Worm (Caenorhabditis elegans) whole organism, young adult: ENCODE measurements around the gene ceh-40.

Source experiments
- B0019.2 ChIP-seq: fragments of 200-800 bp; sonication (Bioruptor generic); conservative IDR thresholded peaks from 2 replicates; pipeline ENCODE4 v1.3.6; 2022; ENCODE audit warnings: missing genetic modification reagents, missing genetic modification characterization, missing compliant biosample characterization
- F10E7.11 ChIP-seq: sonication (generic microtip); optimal IDR thresholded peaks from 2 replicates; lab custom pipeline; 2017; ENCODE audit warnings: mild to moderate bottlenecking, missing genetic modification characterization, moderate library complexity, missing compliant biosample characterization
- F39B2.1 ChIP-seq: fragments of 200-800 bp; sonication (Bioruptor generic); IDR thresholded peaks from 2 replicates; pipeline ENCODE4 v1.3.6; 2022; ENCODE audit warnings: missing genetic modification reagents, missing genetic modification characterization, missing compliant biosample characterization
- F49E8.2 ChIP-seq: sonication (generic microtip); optimal IDR thresholded peaks from 3 replicates; lab custom pipeline; 2017; ENCODE audit warnings: missing genetic modification characterization, mild to moderate bottlenecking, missing compliant biosample characterization, antibody characterized with exemption, moderate library complexity; ENCODE audit not compliant: insufficient read depth
- K11D2.4 ChIP-seq: fragments of 200-800 bp; sonication (Bioruptor generic); IDR thresholded peaks from 2 replicates; pipeline ENCODE4 v1.3.6; 2022; ENCODE audit warnings: missing genetic modification reagents, missing genetic modification characterization, missing compliant biosample characterization
- K12H6.12 ChIP-seq: fragments of 200-800 bp; sonication (Bioruptor generic); optimal IDR thresholded peaks from 2 replicates; lab custom pipeline; 2018; ENCODE audit warnings: mild to moderate bottlenecking, missing genetic modification characterization, missing compliant biosample characterization
- Y56A3A.18 ChIP-seq: fragments of 200-800 bp; sonication (Bioruptor generic); IDR thresholded peaks from 2 replicates; pipeline ENCODE4 v1.3.6; 2022; ENCODE audit warnings: missing genetic modification reagents, missing genetic modification characterization, missing compliant biosample characterization
- akir-1 ChIP-seq: fragments of 200-800 bp; sonication (Bioruptor generic); optimal IDR thresholded peaks from 2 replicates; lab custom pipeline; 2018; ENCODE audit warnings: mild to moderate bottlenecking, missing genetic modification characterization, moderate library complexity, missing compliant biosample characterization
- aptf-2 ChIP-seq: fragments of 200-800 bp; sonication (Bioruptor generic); conservative IDR thresholded peaks from 2 replicates; pipeline ENCODE4 v1.3.6; 2022; ENCODE audit warnings: missing genetic modification reagents, missing genetic modification characterization, missing compliant biosample characterization
- cebp-1 ChIP-seq, 2 experiments: fragments of 200-800 bp in 1 of 2; sonication (Bioruptor generic) in 1 of 2; sonication (generic microtip) in 1 of 2; IDR thresholded peaks in 1 of 2; optimal IDR thresholded peaks in 1 of 2; 2 replicates each; pipeline versions ENCODE4 v1.3.6 to Lab custom; 2017 to 2022; ENCODE audit warnings: missing compliant biosample characterization in 2 of 2, missing genetic modification characterization in 2 of 2, mild to moderate bottlenecking in 1 of 2, missing genetic modification reagents in 1 of 2, moderate library complexity in 1 of 2
- ceh-100 ChIP-seq: fragments of 200-800 bp; sonication (Bioruptor generic); IDR thresholded peaks from 2 replicates; pipeline ENCODE4 v1.3.6; 2022; ENCODE audit warnings: missing genetic modification reagents, missing genetic modification characterization, missing compliant biosample characterization
- ceh-40 ChIP-seq: fragments of 200-800 bp; sonication (Bioruptor generic); IDR thresholded peaks from 2 replicates; pipeline ENCODE4 v1.3.6; 2022; ENCODE audit warnings: missing genetic modification characterization, missing compliant biosample characterization
- ceh-58 ChIP-seq: fragments of 200-800 bp; sonication (Bioruptor generic); IDR thresholded peaks from 2 replicates; pipeline ENCODE4 v1.3.6; 2022; ENCODE audit warnings: missing genetic modification characterization, missing compliant biosample characterization
- efl-1 ChIP-seq: fragments of 150-350 bp; optimal IDR thresholded peaks from 2 replicates; lab custom pipeline; 2014; ENCODE audit warnings: missing biosample characterization, missing genetic modification reagents, missing genetic modification characterization
- egrh-3 ChIP-seq: fragments of 200-800 bp; sonication (Bioruptor generic); IDR thresholded peaks from 2 replicates; pipeline ENCODE4 v1.3.6; 2022; ENCODE audit warnings: missing genetic modification reagents, missing genetic modification characterization, missing compliant biosample characterization
- gei-17 ChIP-seq: fragments of 200-800 bp; sonication (Bioruptor generic); optimal IDR thresholded peaks from 2 replicates; lab custom pipeline; 2018; ENCODE audit warnings: mild to moderate bottlenecking, missing genetic modification characterization, missing compliant biosample characterization
- hlh-12 ChIP-seq: sonication (generic microtip); optimal IDR thresholded peaks from 2 replicates; lab custom pipeline; 2016; ENCODE audit warnings: missing genetic modification characterization, missing compliant biosample characterization
- hlh-26 ChIP-seq: fragments of 200-800 bp; sonication (Bioruptor generic); conservative IDR thresholded peaks from 2 replicates; pipeline ENCODE4 v1.3.6; 2022; ENCODE audit warnings: missing genetic modification reagents, missing genetic modification characterization, missing compliant biosample characterization
- hsf-1 ChIP-seq: fragments of 200-800 bp; sonication (Bioruptor generic); IDR thresholded peaks from 2 replicates; pipeline ENCODE4 v1.3.6; 2022; ENCODE audit warnings: missing genetic modification reagents, missing genetic modification characterization, missing compliant biosample characterization
- lir-1 ChIP-seq: fragments of 200-800 bp; sonication (Bioruptor generic); conservative IDR thresholded peaks from 2 replicates; pipeline ENCODE4 v1.3.6; 2022; ENCODE audit warnings: missing genetic modification reagents, missing genetic modification characterization, missing compliant biosample characterization
- lsy-27 ChIP-seq: sonication (generic microtip); optimal IDR thresholded peaks from 2 replicates; lab custom pipeline; 2017; ENCODE audit warnings: missing genetic modification characterization, mild to moderate bottlenecking, missing compliant biosample characterization, antibody characterized with exemption, missing genotype, borderline replicate concordance; ENCODE audit not compliant: insufficient read depth
- mcd-1 ChIP-seq: fragments of 200-800 bp; sonication (Bioruptor generic); IDR thresholded peaks from 2 replicates; pipeline ENCODE4 v1.3.6; 2022; ENCODE audit warnings: missing genetic modification reagents, missing genetic modification characterization, missing compliant biosample characterization
- mel-28 ChIP-seq: sonication (generic microtip); optimal IDR thresholded peaks from 2 replicates; lab custom pipeline; 2016; ENCODE audit warnings: borderline replicate concordance, mild to moderate bottlenecking, missing genetic modification characterization, missing compliant biosample characterization
- mxl-1 ChIP-seq: sonication (generic microtip); optimal IDR thresholded peaks from 2 replicates; lab custom pipeline; 2016; ENCODE audit warnings: missing genetic modification characterization, missing compliant biosample characterization
- nfya-1 ChIP-seq: sonication (generic microtip); optimal IDR thresholded peaks from 2 replicates; lab custom pipeline; 2017; ENCODE audit warnings: antibody characterized with exemption, missing compliant biosample characterization, missing genetic modification characterization, borderline replicate concordance; ENCODE audit not compliant: insufficient read depth
- nfya-2 ChIP-seq: fragments of 200-800 bp; sonication (Bioruptor generic); IDR thresholded peaks from 2 replicates; pipeline ENCODE4 v1.3.6; 2022; ENCODE audit warnings: missing genetic modification reagents, missing genetic modification characterization, missing compliant biosample characterization
- nhr-80 ChIP-seq: sonication (generic microtip); optimal IDR thresholded peaks from 2 replicates; lab custom pipeline; 2016; ENCODE audit warnings: missing genetic modification characterization, missing compliant biosample characterization
- repo-1 ChIP-seq: sonication (generic microtip); optimal IDR thresholded peaks from 2 replicates; lab custom pipeline; 2017; ENCODE audit warnings: mild to moderate bottlenecking, missing genetic modification characterization, missing compliant biosample characterization
- snpc-1.1 ChIP-seq: sonication (generic microtip); optimal IDR thresholded peaks from 2 replicates; lab custom pipeline; 2017; ENCODE audit warnings: missing genetic modification characterization, mild to moderate bottlenecking, missing compliant biosample characterization, antibody characterized with exemption, moderate library complexity, missing genotype, missing genetic modification reagents; ENCODE audit not compliant: insufficient read depth
- snpc-1.3 ChIP-seq: sonication (generic microtip); optimal IDR thresholded peaks from 2 replicates; lab custom pipeline; 2017; ENCODE audit warnings: missing genetic modification characterization, mild to moderate bottlenecking, missing compliant biosample characterization, antibody characterized with exemption, moderate library complexity, missing genotype, missing genetic modification reagents; ENCODE audit not compliant: insufficient read depth
- sptf-2 ChIP-seq: fragments of 200-800 bp; sonication (Bioruptor generic); optimal IDR thresholded peaks from 2 replicates; lab custom pipeline; 2018; ENCODE audit warnings: mild to moderate bottlenecking, missing genetic modification characterization, missing compliant biosample characterization
- tbp1 ChIP-seq: fragments of 200-800 bp; sonication (Bioruptor generic); optimal IDR thresholded peaks from 2 replicates; lab custom pipeline; 2018; ENCODE audit warnings: mild to moderate bottlenecking, missing genetic modification characterization, missing compliant biosample characterization
- xnd-1 ChIP-seq: sonication (generic microtip); optimal IDR thresholded peaks from 2 replicates; lab custom pipeline; 2016; ENCODE audit warnings: missing genotype, missing genetic modification reagents, missing genetic modification characterization, missing compliant biosample characterization
- ztf-25 ChIP-seq: fragments of 200-800 bp; sonication (Bioruptor generic); IDR thresholded peaks from 2 replicates; pipeline ENCODE4 v1.3.6; 2022; ENCODE audit warnings: missing genetic modification reagents, missing genetic modification characterization, missing compliant biosample characterization

The ceh-40 gene

DNA sequence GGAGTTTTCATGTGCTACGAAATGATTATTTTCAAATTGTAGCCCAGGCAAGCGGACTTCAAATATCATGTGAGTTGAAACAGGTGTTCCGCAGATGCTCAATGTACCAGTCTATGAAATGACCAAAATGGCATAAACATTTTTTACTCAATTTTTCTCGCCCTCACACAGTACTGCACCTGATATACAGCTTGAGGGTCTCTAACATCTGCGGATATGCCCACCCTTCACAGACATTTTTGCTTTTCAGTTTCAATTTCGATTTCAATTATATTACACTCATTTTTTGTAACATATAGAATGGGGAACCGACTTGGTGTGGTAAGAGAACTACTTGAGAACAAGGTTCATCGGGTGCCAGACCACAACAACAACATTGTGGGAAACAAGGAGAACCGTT lies 26.2 kb upstream of the ceh-40 start, which contains the start of gene F42F12.11:
F42F12.11 (plus strand) TSS at position 301 of the 400 bp plus-strand sequence.
- TF ChIP-seq snpc-1.1 (tag; lab: Kevin White, UChicago) (no peak), hsf-1 (GFP tag; lab: Robert Waterston, UW) (no peak), efl-1 (GFP tag; lab: Kevin White, UChicago) (no peak), akir-1 (GFP tag; lab: Kevin White, UChicago) (no peak), aptf-2 (GFP tag; lab: Robert Waterston, UW) (no peak), ceh-40 (GFP tag; lab: Robert Waterston, UW) (no peak), Y56A3A.18 (GFP tag; lab: Robert Waterston, UW) (no peak), B0019.2 (GFP tag; lab: Robert Waterston, UW) (no peak), K12H6.12 (tag; lab: Kevin White, UChicago) (no peak), F49E8.2 (tag; lab: Kevin White, UChicago) (no peak), xnd-1 (tag; lab: Kevin White, UChicago) (no peak), F10E7.11 (tag; lab: Kevin White, UChicago) (no peak)

DNA sequence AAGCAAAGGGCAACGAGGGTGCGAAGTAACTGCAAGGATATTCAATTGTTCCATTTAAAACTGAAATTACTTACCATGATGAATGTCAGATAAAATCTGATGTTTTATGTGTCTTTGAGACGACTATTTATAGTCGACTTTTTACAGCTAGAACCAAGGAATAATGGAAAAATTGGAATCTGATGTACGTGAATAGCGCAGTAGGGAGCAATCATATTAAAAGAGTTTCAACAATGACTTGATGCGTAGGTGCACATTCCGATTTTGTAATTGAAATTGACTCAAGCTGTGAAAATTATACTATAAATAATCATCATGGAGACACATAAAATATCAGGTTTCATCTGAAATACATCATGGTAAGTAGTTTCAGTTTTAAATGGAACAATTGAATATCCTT lies 22.7 kb upstream of the ceh-40 start, which contains the start of the genes nspc-9 and nspc-10:
nspc-9 (minus strand) TSS at position 101 of the 400 bp plus-strand sequence.
nspc-10 (plus strand) TSS at position 331 of the 400 bp plus-strand sequence.
- TF ChIP-seq mxl-1 (tag; lab: Kevin White, UChicago) (no peak), nhr-80 (tag; lab: Kevin White, UChicago) (no peak), gei-17 (GFP tag; lab: Kevin White, UChicago) (no peak), repo-1 (tag; lab: Kevin White, UChicago) (no peak), tbp1 (GFP tag; lab: Kevin White, UChicago) (no peak), F39B2.1 (GFP tag; lab: Robert Waterston, UW) (no peak)
- TF ChIP-seq, all 124 proteins: peak for 0

DNA sequence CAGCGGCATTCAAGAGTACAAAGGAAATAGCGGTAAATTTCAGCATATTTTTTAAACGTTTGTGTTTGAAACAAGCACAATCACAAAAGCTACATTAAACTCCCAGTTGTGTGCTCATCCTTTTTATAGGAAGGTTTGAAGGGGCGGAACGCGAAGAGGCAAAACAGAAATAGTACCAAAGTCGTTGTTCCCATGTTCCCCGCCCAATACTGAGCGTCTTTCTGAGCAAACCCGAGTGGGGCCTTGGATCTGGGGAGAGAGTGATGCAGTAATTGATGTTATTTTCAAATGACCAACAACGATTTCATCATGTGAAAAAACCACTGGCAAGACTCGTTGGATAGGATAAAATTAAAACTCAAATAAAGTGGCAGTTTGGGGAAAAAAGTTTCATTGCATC lies 20.8 kb upstream of the ceh-40 start, which contains the start of gene zig-2:
zig-2 (minus strand) TSS at position 101 of the 400 bp plus-strand sequence.
- TF ChIP-seq K11D2.4 (GFP tag; lab: Robert Waterston, UW) (no peak), cebp-1 (GFP tag; IDR thresholded peaks at IDR 0.05; lab: Robert Waterston, UW) (no peak), cebp-1 (tag; optimal IDR thresholded peaks at IDR 0.05; lab: Kevin White, UChicago) (no peak), ceh-100 (no peak), lsy-27 (tag; lab: Kevin White, UChicago) (no peak), nfya-2 (GFP tag; lab: Robert Waterston, UW) (no peak), hlh-12 (tag; lab: Kevin White, UChicago) (no peak), sptf-2 (no peak), egrh-3 (GFP tag; lab: Robert Waterston, UW) (no peak), mel-28 (no peak), repo-1 (tag; lab: Kevin White, UChicago) (no peak), nfya-1 (tag; lab: Kevin White, UChicago) (no peak), hlh-26 (no peak), ztf-25 (GFP tag; lab: Robert Waterston, UW) (no peak), mcd-1 (no peak), lir-1 (no peak), snpc-1.3 (tag; lab: Kevin White, UChicago) (no peak), ceh-58 (no peak)
